Worm (Caenorhabditis elegans) whole organism, late embryonic: ENCODE measurements around the gene sec-20.

Experiments used
- ahr-1 ChIP-seq: sonication (generic microtip); optimal IDR thresholded peaks from 2 replicates; lab custom pipeline; 2016; ENCODE audit warnings: missing genetic modification characterization, missing compliant biosample characterization
- ama-1 ChIP-seq: fragments of 150-350 bp; optimal IDR thresholded peaks from 2 replicates; lab custom pipeline; 2014
- ceh-22 ChIP-seq: sonication (generic microtip); optimal IDR thresholded peaks from 2 replicates; lab custom pipeline; 2017; ENCODE audit warnings: missing biosample characterization, missing genetic modification characterization
- ceh-45 ChIP-seq: fragments of 200-800 bp; sonication (Bioruptor generic); IDR thresholded peaks from 2 replicates; pipeline ENCODE4 v1.3.6; 2022; ENCODE audit warnings: missing genetic modification reagents, missing genetic modification characterization, missing compliant biosample characterization
- elt-4 ChIP-seq: sonication (generic microtip); optimal IDR thresholded peaks from 2 replicates; lab custom pipeline; 2016; ENCODE audit warnings: missing genetic modification characterization, missing compliant biosample characterization
- fkh-10 ChIP-seq: fragments of 150-350 bp; optimal IDR thresholded peaks from 2 replicates; lab custom pipeline; 2014; ENCODE audit warnings: missing biosample characterization, missing genetic modification reagents, missing genetic modification characterization
- hlh-8 ChIP-seq: sonication (generic microtip); optimal IDR thresholded peaks from 2 replicates; lab custom pipeline; 2016; ENCODE audit warnings: missing genotype, missing genetic modification characterization, missing compliant biosample characterization
- nfya-1 ChIP-seq: sonication (generic microtip); optimal IDR thresholded peaks from 2 replicates; lab custom pipeline; 2017; ENCODE audit warnings: missing genetic modification characterization, mild to moderate bottlenecking, missing compliant biosample characterization, antibody characterized with exemption, moderate library complexity
- nhr-11 ChIP-seq: fragments of 150-350 bp; optimal IDR thresholded peaks from 2 replicates; lab custom pipeline; 2014; ENCODE audit warnings: missing biosample characterization, missing genetic modification characterization
- pha-4 ChIP-seq: fragments of 150-350 bp; optimal IDR thresholded peaks from 2 replicates; lab custom pipeline; 2018; ENCODE audit warnings: missing biosample characterization, missing genetic modification reagents, missing genetic modification characterization
- sox-4 ChIP-seq: sonication (generic microtip); optimal IDR thresholded peaks from 2 replicates; lab custom pipeline; 2017; ENCODE audit warnings: mild to moderate bottlenecking, missing genetic modification characterization, inconsistent platforms, missing compliant biosample characterization
- ttx-3 ChIP-seq: sonication (generic microtip); optimal IDR thresholded peaks from 2 replicates; lab custom pipeline; 2016; ENCODE audit warnings: missing genetic modification reagents, missing genetic modification characterization, missing compliant biosample characterization
- unc-42 ChIP-seq: sonication (generic microtip); optimal IDR thresholded peaks from 2 replicates; lab custom pipeline; 2016; ENCODE audit warnings: missing genotype, missing genetic modification characterization, missing compliant biosample characterization
- unc-55 ChIP-seq: sonication (generic microtip); optimal IDR thresholded peaks from 2 replicates; lab custom pipeline; 2017; ENCODE audit warnings: missing biosample characterization, missing genetic modification reagents, missing genetic modification characterization

- no peak for TF ChIP-seq pha-4 (tag; lab: Kevin White, UChicago)
- no peak for TF ChIP-seq unc-55 (GFP tag; lab: Kevin White, UChicago)
- TF ChIP-seq nfya-1 (tag; lab: Kevin White, UChicago), result no peak
- no peak for TF ChIP-seq elt-4 (tag; lab: Kevin White, UChicago)
- no peak for TF ChIP-seq unc-42 (tag; lab: Kevin White, UChicago)
- no peak for TF ChIP-seq fkh-10 (GFP tag; lab: Kevin White, UChicago)
- TF ChIP-seq ceh-45 (GFP tag; lab: Robert Waterston, UW), result no peak
- TF ChIP-seq ama-1, result no peak
- TF ChIP-seq sox-4 (tag; lab: Kevin White, UChicago), result no peak
- no peak for TF ChIP-seq ahr-1 (tag; lab: Kevin White, UChicago)
- no peak for TF ChIP-seq ceh-22 (tag; lab: Kevin White, UChicago)
- TF ChIP-seq nhr-11 (tag; lab: Kevin White, UChicago), result no peak
- no peak for TF ChIP-seq hlh-8 (tag; lab: Kevin White, UChicago)
- no peak for TF ChIP-seq ttx-3 (tag; lab: Kevin White, UChicago)
Observed at ce11 chrIII:179123-179592, 12.7 kb upstream of the sec-20 start, which contains the start of gene F40G9.6.
